Worm (Caenorhabditis elegans): Measurements from ENCODE around the gene C15B12.2.

DNA sequence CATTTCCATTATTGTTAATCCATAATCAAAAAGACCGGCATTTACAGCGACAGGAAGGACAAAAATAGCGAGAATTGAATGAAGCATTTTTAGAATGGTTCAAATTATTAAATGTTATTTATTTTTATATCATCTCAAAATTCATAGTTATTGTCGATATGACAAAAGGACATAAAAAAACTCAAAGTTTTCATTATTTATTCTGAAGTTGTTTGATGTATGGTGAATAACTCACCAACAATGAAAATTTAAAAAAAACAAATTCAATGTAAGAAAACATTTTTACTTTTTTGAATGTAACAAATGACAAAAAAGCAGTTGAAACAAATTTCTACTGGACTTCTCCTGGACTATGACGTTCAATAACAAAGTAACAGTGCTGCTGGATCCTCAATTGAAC, 22.7 kb upstream of the C15B12.2 start, which contains the start of gene K10C2.14:
- no peak for TF ChIP-seq lsy-2 (tag; optimal IDR thresholded peaks at IDR 0.05)
- no peak for TF ChIP-seq elt-2 (tag; optimal IDR thresholded peaks at IDR 0.05)
- TF ChIP-seq elt-3 (tag; optimal IDR thresholded peaks at IDR 0.05) = no peak
- TF ChIP-seq mab-9 (GFP tag; IDR thresholded peaks at IDR 0.05) = no peak
- no peak for TF ChIP-seq aly-2 (tag; optimal IDR thresholded peaks at IDR 0.05)
- no peak for TF ChIP-seq lin-39 (tag; optimal IDR thresholded peaks at IDR 0.05)
- no peak for TF ChIP-seq ztf-11 (tag; optimal IDR thresholded peaks at IDR 0.05)
- TF ChIP-seq egl-13 (tag; optimal IDR thresholded peaks at IDR 0.05) = no peak
- TF ChIP-seq jun-1 (tag; optimal IDR thresholded peaks at IDR 0.05) = no peak

Data from whole organism, L1 larva.